Fruit fly (Drosophila melanogaster): ENCODE data around the gene Phae1.
A peak's percentile ranks its signal among the peaks of the same experiment; 100 is the strongest.

The Phae1 gene

dm6 chr2L:12108779-12109564, at the start of gene Phae1, which contains the start of gene Rab6:
Gene Phae1, plus strand, starts transcription at chr2L:12109417.
Gene Rab6, minus strand, starts transcription at chr2L:12109116.
- TF ChIP-seq noc (tag; optimal IDR thresholded peaks at IDR 0.05) = peak; percentile 13

dm6 chr2L:12063035-12063434, 46.2 kb upstream of the Phae1 start, which contains the start of gene Rab3-GAP:
Gene Rab3-GAP, minus strand, starts transcription at chr2L:12063184.
- no peak for TF ChIP-seq noc (tag; optimal IDR thresholded peaks at IDR 0.05)

DNA sequence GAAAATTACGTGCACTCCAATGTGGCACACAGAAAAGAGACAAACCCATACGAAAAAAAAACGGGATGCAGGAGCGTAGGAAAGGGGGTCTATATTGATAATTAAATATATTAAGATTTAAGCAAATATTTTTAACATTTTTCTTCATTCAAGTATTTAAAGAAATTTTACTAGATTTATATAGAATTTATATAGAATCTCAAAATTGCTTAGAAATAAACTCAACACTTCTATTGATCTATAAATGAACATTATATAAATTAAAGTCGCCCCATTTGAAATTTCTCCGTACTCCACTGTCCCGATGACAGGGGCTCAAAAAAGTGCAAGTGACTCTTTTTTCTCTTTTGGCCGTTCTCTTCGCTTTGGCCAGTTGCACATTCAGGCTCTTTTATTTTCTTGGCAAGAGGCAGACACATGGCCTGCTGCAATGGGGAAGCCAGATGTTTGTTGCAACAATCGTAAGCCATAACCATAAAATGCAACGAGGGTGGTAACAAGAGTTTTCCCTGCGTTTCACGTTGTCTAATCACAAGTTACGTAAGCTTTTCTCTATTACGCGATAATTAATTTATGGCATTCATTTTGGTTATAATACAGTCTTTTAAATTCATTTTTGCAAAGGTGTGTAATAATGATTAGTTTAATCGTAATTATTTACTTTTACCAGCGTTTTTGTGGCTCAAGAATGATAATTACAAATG, 43.4 kb upstream of the Phae1 start:
- no peak for TF ChIP-seq noc (tag; optimal IDR thresholded peaks at IDR 0.05)

DNA sequence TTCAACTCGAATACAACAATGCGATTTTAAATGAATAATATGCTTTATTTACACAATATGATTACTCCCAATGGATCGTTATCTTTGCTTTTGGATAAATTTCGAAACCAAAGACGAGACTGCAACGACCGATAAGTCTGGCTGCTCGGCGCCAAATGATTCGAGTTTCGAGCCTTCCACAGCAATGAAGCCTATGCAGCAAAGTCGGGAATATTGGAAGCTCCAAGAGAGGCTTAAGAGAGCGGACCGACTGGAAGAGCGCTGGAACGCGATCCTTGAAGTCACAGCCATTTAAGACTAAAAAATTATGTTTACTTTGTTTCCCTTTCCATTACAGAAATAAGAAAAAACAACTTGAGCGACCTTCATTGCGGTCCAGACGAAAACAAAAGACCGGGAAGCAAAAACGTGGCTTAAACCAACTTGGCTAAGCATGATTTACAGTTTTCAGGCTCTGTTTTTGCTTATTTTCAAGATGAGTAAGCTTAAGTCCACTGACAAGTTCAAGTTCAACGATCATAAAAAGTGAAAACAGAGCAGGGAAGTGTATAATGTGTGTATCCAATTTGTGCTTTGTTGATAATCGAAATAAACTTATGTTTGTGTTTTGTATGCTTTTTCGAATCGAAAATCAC, 42.5 kb upstream of the Phae1 start, which contains the start of gene firl:
TSS of gene firl (minus strand) at position 159 of the 635 bp plus-strand sequence.
- TF ChIP-seq noc (tag; optimal IDR thresholded peaks at IDR 0.05) = no peak

DNA sequence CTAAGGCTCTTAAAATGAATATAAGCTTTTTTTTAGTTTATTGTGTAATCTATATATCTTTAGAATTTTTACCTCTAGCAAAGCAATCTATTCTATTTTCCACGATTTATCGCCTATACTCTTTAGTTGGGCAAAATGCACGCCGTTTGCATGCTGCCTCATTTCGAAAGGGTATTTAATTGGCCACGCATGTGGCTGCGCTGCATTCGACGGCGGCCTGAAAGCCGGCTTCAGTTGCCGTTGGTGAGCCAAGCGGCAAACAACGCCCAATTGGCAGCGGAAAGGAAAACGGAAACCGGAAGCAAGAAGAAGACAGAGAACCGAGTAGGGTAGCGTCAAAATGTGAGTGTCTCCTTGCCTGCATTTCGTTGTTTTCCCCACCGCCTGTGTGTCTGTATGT, 33.4 kb upstream of the Phae1 start, which contains the start of gene CG14947:
TSS of gene CG14947 (plus strand) at position 251 of the 400 bp plus-strand sequence.
- no peak for TF ChIP-seq noc (tag; optimal IDR thresholded peaks at IDR 0.05)

dm6 chr2L:12078123-12078658, 31.0 kb upstream of the Phae1 start:
- no peak for TF ChIP-seq noc (tag; optimal IDR thresholded peaks at IDR 0.05)

DNA sequence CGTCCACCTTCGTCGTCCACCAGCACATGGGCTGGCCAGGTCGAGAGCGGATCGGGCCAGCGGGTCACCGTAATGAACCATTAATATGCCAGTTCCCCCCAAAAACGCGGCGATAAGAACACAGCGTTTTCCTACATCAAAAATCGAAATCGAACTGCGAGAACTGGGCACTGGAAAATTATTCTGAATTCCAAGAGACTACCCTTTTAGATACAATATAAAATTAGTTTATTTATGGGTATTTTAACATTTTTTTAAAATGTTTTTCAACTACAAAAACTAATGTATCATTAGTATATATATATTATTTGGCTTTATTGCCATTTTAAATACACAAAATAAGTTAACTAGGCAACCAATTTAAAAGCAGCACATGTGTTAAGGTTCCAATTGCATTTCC, 30.5 kb upstream of the Phae1 start:
- TF ChIP-seq noc (tag; optimal IDR thresholded peaks at IDR 0.05) = no peak

- no peak for TF ChIP-seq noc (tag; optimal IDR thresholded peaks at IDR 0.05)
These were observed 29.3 kb upstream of the Phae1 start for dm6 chr2L:12079827-12080381.

- TF ChIP-seq noc (tag; optimal IDR thresholded peaks at IDR 0.05) = no peak
These were observed 28.0 kb upstream of the Phae1 start for dm6 chr2L:12081118-12081665.

dm6 chr2L:12085010-12085409, 24.2 kb upstream of the Phae1 start:
- no peak for TF ChIP-seq noc (tag; optimal IDR thresholded peaks at IDR 0.05)

dm6 chr2L:12085619-12086171, 23.5 kb upstream of the Phae1 start, which contains the start of gene prd:
Gene prd, minus strand, starts transcription at chr2L:12085827.
- TF ChIP-seq noc (tag; optimal IDR thresholded peaks at IDR 0.05) = no peak

DNA sequence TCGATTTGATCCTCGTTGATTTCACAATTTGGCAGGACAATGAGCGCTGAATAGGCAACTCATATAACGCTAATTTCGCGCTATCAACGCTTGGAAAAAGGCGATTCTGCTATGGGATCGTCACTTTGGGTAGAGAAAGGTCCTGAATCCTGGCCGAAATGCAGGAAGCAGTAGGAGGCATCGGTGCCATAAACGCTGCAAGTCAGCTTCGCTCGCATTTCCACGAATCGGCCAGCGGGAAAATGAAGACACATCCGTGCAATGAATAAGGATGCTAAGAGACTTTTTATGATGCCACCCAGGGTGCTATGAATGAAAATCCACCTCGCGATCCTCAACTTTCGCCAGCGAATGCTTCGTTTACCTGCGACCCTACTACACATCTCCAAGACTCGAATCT, 21.8 kb upstream of the Phae1 start:
- no peak for TF ChIP-seq noc (tag; optimal IDR thresholded peaks at IDR 0.05)

dm6 chr2L:12089145-12089544, 20.1 kb upstream of the Phae1 start:
- TF ChIP-seq noc (tag; optimal IDR thresholded peaks at IDR 0.05) = no peak

dm6 chr2L:12091522-12091921, 17.7 kb upstream of the Phae1 start, which contains the start of gene Pex19:
Gene Pex19, plus strand, starts transcription at chr2L:12091822.
- TF ChIP-seq noc (tag; optimal IDR thresholded peaks at IDR 0.05) = no peak

DNA sequence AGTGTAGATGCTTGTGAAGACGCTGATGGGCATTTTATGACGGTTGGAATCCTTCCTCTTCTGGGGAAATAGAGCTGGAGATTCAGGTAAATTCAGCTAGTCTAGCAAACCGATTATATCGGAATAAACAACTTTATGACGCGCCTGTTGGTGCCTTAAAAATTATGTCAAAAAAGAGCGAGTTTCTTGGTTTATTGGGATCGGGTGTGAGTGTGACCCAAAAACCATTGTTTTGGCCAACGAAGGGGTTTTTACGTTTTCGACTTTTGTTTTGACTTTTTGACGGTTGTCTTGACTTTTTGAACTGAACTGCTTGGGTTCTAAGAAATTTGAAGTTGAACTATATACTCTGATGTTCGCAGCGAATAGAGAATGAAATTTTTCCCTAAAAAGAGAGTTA, 17.2 kb upstream of the Phae1 start:
- no peak for TF ChIP-seq noc (tag; optimal IDR thresholded peaks at IDR 0.05)
